Worm (Caenorhabditis elegans) whole organism, mixed stage, embryonic: Measurements from ENCODE around the gene ugt-37.

ENCODE experiments used
- bed-3 ChIP-seq: fragments of 200-800 bp; sonication (Bioruptor generic); optimal IDR thresholded peaks from 3 replicates; lab custom pipeline; 2018; ENCODE audit warnings: mild to moderate bottlenecking, missing genetic modification characterization, moderate library complexity, missing compliant biosample characterization
- elt-3 ChIP-seq: fragments of 150-350 bp; optimal IDR thresholded peaks from 2 replicates; lab custom pipeline; 2014; ENCODE audit warnings: missing biosample characterization, missing genetic modification characterization
- mab-5 ChIP-seq: fragments of 150-350 bp; optimal IDR thresholded peaks from 2 replicates; lab custom pipeline; 2014; ENCODE audit warnings: missing biosample characterization, missing genetic modification characterization
- mls-2 ChIP-seq: sonication (generic microtip); optimal IDR thresholded peaks from 2 replicates; lab custom pipeline; 2016; ENCODE audit warnings: mild to moderate bottlenecking, missing genetic modification characterization, moderate library complexity, missing compliant biosample characterization
- nhr-12 ChIP-seq: fragments of 150-350 bp; optimal IDR thresholded peaks from 2 replicates; lab custom pipeline; 2014; ENCODE audit warnings: missing biosample characterization, missing genetic modification characterization
- nhr-237 ChIP-seq: fragments of 150-350 bp; optimal IDR thresholded peaks from 2 replicates; lab custom pipeline; 2014; ENCODE audit warnings: missing biosample characterization, missing genetic modification characterization
- nhr-28 ChIP-seq: fragments of 150-350 bp; optimal IDR thresholded peaks from 2 replicates; lab custom pipeline; 2014; ENCODE audit warnings: missing biosample characterization, missing genetic modification characterization
- nhr-76 ChIP-seq: sonication (generic microtip); optimal IDR thresholded peaks from 2 replicates; lab custom pipeline; 2017; ENCODE audit warnings: missing biosample characterization, missing genetic modification characterization
- unc-62 ChIP-seq: fragments of 150-350 bp; optimal IDR thresholded peaks from 2 replicates; lab custom pipeline; 2014; ENCODE audit warnings: missing biosample characterization, missing genetic modification reagents, missing genetic modification characterization

DNA sequence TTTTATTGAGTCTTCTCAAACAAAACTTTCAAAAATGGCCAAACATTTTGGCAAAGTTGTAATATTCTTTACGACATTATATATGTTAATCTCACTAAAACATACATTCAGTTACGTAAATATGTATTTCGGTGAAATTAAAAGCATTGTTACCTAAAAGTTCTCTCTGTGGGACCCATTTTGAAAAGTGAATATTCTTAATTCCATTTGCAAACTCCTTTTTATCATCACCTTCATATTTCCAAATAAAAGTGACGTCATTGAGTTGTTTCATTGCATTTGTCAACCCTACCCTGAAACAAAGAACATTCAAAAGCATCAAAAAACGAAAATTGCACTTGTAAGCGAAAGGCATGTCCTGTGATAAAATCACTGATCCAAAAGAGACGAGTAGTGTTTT, 4.8 kb downstream of the ugt-37 start:
- TF ChIP-seq elt-3 (tag; lab: Kevin White, UChicago) (no peak), nhr-76 (tag; lab: Kevin White, UChicago) (no peak), unc-62 (GFP tag; lab: Kevin White, UChicago) (no peak), nhr-28 (tag; lab: Kevin White, UChicago) (no peak), mls-2 (tag; lab: Kevin White, UChicago) (no peak), nhr-237 (tag; lab: Kevin White, UChicago) (no peak), bed-3 (GFP tag; lab: Kevin White, UChicago) (no peak), mab-5 (no peak), nhr-12 (no peak)
